Fruit fly (Drosophila melanogaster) Kc167 (cell line): ENCODE results near the gene Gycalpha99B.

Experiments used
- Myc ChIP-seq: fragments of >200 bp; optimal IDR thresholded peaks from 2 replicates; lab custom pipeline; 2017; ENCODE audit warnings: missing external identifiers
- Sin3A ChIP-seq: fragments of >200 bp; optimal IDR thresholded peaks from 2 replicates; lab custom pipeline; 2018; ENCODE audit warnings: missing external identifiers
- h ChIP-seq: fragments of >200 bp; optimal IDR thresholded peaks from 3 replicates; lab custom pipeline; 2018; ENCODE audit warnings: missing external identifiers
- insv ChIP-seq: fragments of >200 bp; optimal IDR thresholded peaks from 3 replicates; lab custom pipeline; 2018; ENCODE audit warnings: missing external identifiers

dm6 chr3R:29686698-29687097 is 4.4 kb downstream of the Gycalpha99B start:
- TF ChIP-seq h (lab: Kevin White, UChicago) = no peak
- no peak for TF ChIP-seq Myc (lab: Kevin White, UChicago)
- TF ChIP-seq insv (lab: Kevin White, UChicago) = no peak
- TF ChIP-seq Sin3A = no peak
